Worm (Caenorhabditis elegans) whole organism, L3 larva: Measurements from ENCODE around the gene hot-8.

Experiments
- R02D3.7 ChIP-seq: fragments of 150-350 bp; optimal IDR thresholded peaks from 2 replicates; lab custom pipeline; 2014; ENCODE audit warnings: missing biosample characterization, missing genetic modification characterization
- ZK546.5 ChIP-seq: sonication (generic microtip); optimal IDR thresholded peaks from 2 replicates; lab custom pipeline; 2017; ENCODE audit warnings: missing biosample characterization, missing genetic modification characterization
- ceh-9 ChIP-seq: sonication (generic microtip); optimal IDR thresholded peaks from 2 replicates; lab custom pipeline; 2018; ENCODE audit warnings: missing biosample characterization, missing genetic modification characterization
- jun-1 ChIP-seq: fragments of 150-350 bp; optimal IDR thresholded peaks from 2 replicates; lab custom pipeline; 2014; ENCODE audit warnings: missing biosample characterization, missing genetic modification reagents, missing genetic modification characterization
- lin-39 ChIP-seq: fragments of 150-350 bp; optimal IDR thresholded peaks from 2 replicates; lab custom pipeline; 2018; ENCODE audit warnings: missing biosample characterization, missing genetic modification reagents, missing genetic modification characterization
- nhr-12 ChIP-seq: fragments of 150-350 bp; optimal IDR thresholded peaks from 2 replicates; lab custom pipeline; 2014; ENCODE audit warnings: missing biosample characterization, missing genetic modification characterization
- nhr-237 ChIP-seq: fragments of 150-350 bp; optimal IDR thresholded peaks from 2 replicates; lab custom pipeline; 2014; ENCODE audit warnings: missing biosample characterization, missing genetic modification characterization
- nhr-28 ChIP-seq: fragments of 150-350 bp; optimal IDR thresholded peaks from 2 replicates; lab custom pipeline; 2014; ENCODE audit warnings: missing biosample characterization, missing genetic modification characterization
- nhr-76 ChIP-seq: fragments of 150-350 bp; sonication (generic microtip); optimal IDR thresholded peaks from 5 replicates; lab custom pipeline; 2014; ENCODE audit warnings: missing biosample characterization, missing genetic modification characterization
- snpc-4 ChIP-seq: fragments of 150-350 bp; optimal IDR thresholded peaks from 2 replicates; lab custom pipeline; 2014; ENCODE audit warnings: missing biosample characterization, missing genetic modification characterization
- tbx-2 ChIP-seq: sonication (generic microtip); optimal IDR thresholded peaks from 2 replicates; lab custom pipeline; 2016; ENCODE audit warnings: mild to moderate bottlenecking, missing genetic modification characterization, missing compliant biosample characterization
- zag-1 ChIP-seq: fragments of 150-350 bp; optimal IDR thresholded peaks from 2 replicates; lab custom pipeline; 2014; ENCODE audit warnings: missing biosample characterization, missing genetic modification characterization
- ztf-11 ChIP-seq: fragments of 150-350 bp; optimal IDR thresholded peaks from 2 replicates; lab custom pipeline; 2014; ENCODE audit warnings: missing biosample characterization, missing genetic modification characterization

- TF ChIP-seq jun-1 (no peak), lin-39 (no peak), R02D3.7 (tag; lab: Kevin White, UChicago) (no peak), tbx-2 (tag; lab: Kevin White, UChicago) (no peak), nhr-237 (tag; lab: Kevin White, UChicago) (no peak), nhr-12 (no peak), nhr-76 (tag; lab: Kevin White, UChicago) (no peak), ztf-11 (tag; lab: Kevin White, UChicago) (no peak), nhr-28 (no peak), snpc-4 (no peak), zag-1 (no peak), ZK546.5 (tag; lab: Kevin White, UChicago) (no peak), ceh-9 (no peak)
Measured at ce11 chrX:1222391-1222790, 42.3 kb downstream of the hot-8 start.
